Fruit fly (Drosophila melanogaster): Measurements from ENCODE around the gene Pop1.

Pop1 gene

DNA sequence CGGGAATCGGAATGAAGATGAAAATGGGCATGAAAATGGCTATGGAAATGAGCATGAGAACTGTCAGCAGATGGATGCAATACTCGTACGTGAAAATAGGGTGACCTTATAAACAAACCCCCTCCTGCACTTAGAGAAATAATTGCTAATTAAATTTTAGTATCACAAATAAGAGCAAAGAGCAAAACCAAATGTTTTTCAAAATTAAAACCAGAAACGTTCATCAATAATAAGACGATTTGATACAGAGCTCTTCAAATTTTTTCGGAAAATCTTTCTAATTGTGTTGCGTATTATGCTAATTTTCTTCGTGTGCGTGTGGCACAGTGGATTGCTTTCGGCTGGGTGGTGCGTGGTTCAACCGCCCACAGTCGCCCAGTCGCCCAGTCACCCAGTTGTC lies 23.8 kb downstream of the Pop1 start (continued):
- TF ChIP-seq Abd-B (GFP tag; optimal IDR thresholded peaks at IDR 0.05) (no peak), CG1233 (GFP tag; optimal IDR thresholded peaks at IDR 0.05) (no peak), CG2678 (tag; optimal IDR thresholded peaks at IDR 0.05) (peak; percentile 46), z (GFP tag; IDR thresholded peaks at IDR 0.05) (no peak), CG10366 (GFP tag; IDR thresholded peaks at IDR 0.05) (no peak), crc (GFP tag; optimal IDR thresholded peaks at IDR 0.05) (no peak), jumu (GFP tag; optimal IDR thresholded peaks at IDR 0.05) (peak; percentile 13), Lpt (GFP tag; optimal IDR thresholded peaks at IDR 0.05) (no peak), Fer2 (tag; optimal IDR thresholded peaks at IDR 0.05) (no peak), CG2889 (GFP tag; IDR thresholded peaks at IDR 0.05) (no peak), nom (GFP tag; optimal IDR thresholded peaks at IDR 0.05) (no peak), tgo (GFP tag; IDR thresholded peaks at IDR 0.05) (no peak), CG16815 (GFP tag; optimal IDR thresholded peaks at IDR 0.05) (no peak), CG9797 (GFP tag; optimal IDR thresholded peaks at IDR 0.05) (no peak), CG30403 (GFP tag; optimal IDR thresholded peaks at IDR 0.05) (no peak), sqz (GFP tag; optimal IDR thresholded peaks at IDR 0.05) (no peak), CG2712 (tag; optimal IDR thresholded peaks at IDR 0.05) (peak; percentile 41), CG34422 (GFP tag; IDR thresholded peaks at IDR 0.05) (no peak), CkIIα-i1 (GFP tag; IDR thresholded peaks at IDR 0.05) (no peak), Gug (GFP tag; IDR thresholded peaks at IDR 0.05) (no peak), CG6689 (GFP tag; IDR thresholded peaks at IDR 0.05) (no peak), nerfin-1 (tag; optimal IDR thresholded peaks at IDR 0.05) (peak; percentile 30), CG8290 (GFP tag; optimal IDR thresholded peaks at IDR 0.05) (no peak), CG8290 (tag; optimal IDR thresholded peaks at IDR 0.05) (no peak), emc (GFP tag; optimal IDR thresholded peaks at IDR 0.05) (no peak), corto (GFP tag; optimal IDR thresholded peaks at IDR 0.05) (no peak), Eip74EF (GFP tag; optimal IDR thresholded peaks at IDR 0.05) (no peak), Fer1 (GFP tag; optimal IDR thresholded peaks at IDR 0.05) (no peak), lab (GFP tag; optimal IDR thresholded peaks at IDR 0.05) (peak; percentile 30), ro (GFP tag; IDR thresholded peaks at IDR 0.05) (no peak), CG10959 (GFP tag; IDR thresholded peaks at IDR 0.05) (no peak), MESR4 (GFP tag; optimal IDR thresholded peaks at IDR 0.05) (no peak), nmo (GFP tag; optimal IDR thresholded peaks at IDR 0.05) (no peak), CG2129 (GFP tag; IDR thresholded peaks at IDR 0.05; ENCODE audit: partially characterized antibody) (no peak), CG3995 (GFP tag; optimal IDR thresholded peaks at IDR 0.05) (no peak), klu (GFP tag; IDR thresholded peaks at IDR 0.05) (no peak), CG8388 (GFP tag; optimal IDR thresholded peaks at IDR 0.05) (peak; percentile 16), Hand (GFP tag; optimal IDR thresholded peaks at IDR 0.05) (no peak), CG4424 (GFP tag; optimal IDR thresholded peaks at IDR 0.05) (peak; percentile 13), CG6683 (GFP tag; optimal IDR thresholded peaks at IDR 0.05) (no peak), ab (GFP tag; optimal IDR thresholded peaks at IDR 0.05) (no peak), disco-r (GFP tag; optimal IDR thresholded peaks at IDR 0.05) (no peak), Oli (tag; optimal IDR thresholded peaks at IDR 0.05) (peak; percentile 4), Mes4 (GFP tag; optimal IDR thresholded peaks at IDR 0.05) (no peak), Xbp1 (GFP tag; optimal IDR thresholded peaks at IDR 0.05) (peak; percentile 23), Blimp-1 (GFP tag; optimal IDR thresholded peaks at IDR 0.05) (peak; percentile 44), ara (GFP tag; IDR thresholded peaks at IDR 0.05) (no peak), dan (GFP tag; IDR thresholded peaks at IDR 0.05) (no peak), Camta (GFP tag; optimal IDR thresholded peaks at IDR 0.05) (no peak), Vsx1 (GFP tag; optimal IDR thresholded peaks at IDR 0.05) (no peak), Hr51 (GFP tag; optimal IDR thresholded peaks at IDR 0.05) (peak in 1 of 2 experiments; percentile 4), NK7.1 (GFP tag; optimal IDR thresholded peaks at IDR 0.05) (no peak)
